Fruit fly (Drosophila melanogaster) whole organism, adult: ENCODE measurements around the gene Spt20.

Experiments used
- CG11617 ChIP-seq: fragments of 200-800 bp; sonication (Bioruptor generic); optimal IDR thresholded peaks from 2 replicates; lab custom pipeline; 2017; ENCODE audit warnings: mild to moderate bottlenecking, missing biosample characterization, missing genetic modification reagents, missing genetic modification characterization
- CG1620 ChIP-seq: fragments of 200-800 bp; sonication (Bioruptor generic); optimal IDR thresholded peaks from 2 replicates; lab custom pipeline; 2016; ENCODE audit warnings: missing biosample characterization, missing genetic modification characterization
- CG5204 ChIP-seq: fragments of 200-800 bp; sonication (Bioruptor generic); optimal IDR thresholded peaks from 2 replicates; lab custom pipeline; 2016; ENCODE audit warnings: missing biosample characterization, missing genetic modification characterization
- CG7045 ChIP-seq: fragments of 200-800 bp; sonication (Bioruptor generic); optimal IDR thresholded peaks from 2 replicates; lab custom pipeline; 2017; ENCODE audit warnings: missing biosample characterization, mild to moderate bottlenecking, missing genetic modification characterization
- CG7101 ChIP-seq: fragments of 200-800 bp; sonication (Bioruptor generic); optimal IDR thresholded peaks from 2 replicates; lab custom pipeline; 2018; ENCODE audit warnings: missing biosample characterization, mild to moderate bottlenecking, missing genetic modification characterization, moderate library complexity
- Hr96 ChIP-seq: fragments of 200-800 bp; sonication (Bioruptor generic); optimal IDR thresholded peaks from 2 replicates; lab custom pipeline; 2016; ENCODE audit warnings: missing biosample characterization, missing genetic modification characterization
- Mnt ChIP-seq: fragments of 200-800 bp; sonication (Bioruptor generic); optimal IDR thresholded peaks from 2 replicates; lab custom pipeline; 2016; ENCODE audit warnings: missing biosample characterization, mild to moderate bottlenecking, missing genetic modification characterization
- cic ChIP-seq: fragments of 200-800 bp; sonication (Bioruptor generic); optimal IDR thresholded peaks from 2 replicates; lab custom pipeline; 2017; ENCODE audit warnings: missing biosample characterization, mild to moderate bottlenecking, missing genetic modification characterization, moderate library complexity
- cnc ChIP-seq, 2 experiments: fragments of >200 bp; optimal IDR thresholded peaks; 2 replicates each; lab custom pipeline; 2017
- kay ChIP-seq: fragments of 200-800 bp; sonication (Bioruptor generic); peaks from one replicate; lab custom pipeline; 2016; ENCODE audit warnings: missing biosample characterization, missing genetic modification characterization, borderline replicate concordance
- tj ChIP-seq: fragments of 200-800 bp; sonication (Bioruptor generic); optimal IDR thresholded peaks from 3 replicates; lab custom pipeline; 2017; ENCODE audit warnings: missing biosample characterization, mild to moderate bottlenecking, missing genetic modification characterization, moderate library complexity
- toe ChIP-seq: fragments of 200-800 bp; sonication (Bioruptor generic); optimal IDR thresholded peaks from 2 replicates; lab custom pipeline; 2016; ENCODE audit warnings: missing biosample characterization, missing genetic modification characterization

DNA sequence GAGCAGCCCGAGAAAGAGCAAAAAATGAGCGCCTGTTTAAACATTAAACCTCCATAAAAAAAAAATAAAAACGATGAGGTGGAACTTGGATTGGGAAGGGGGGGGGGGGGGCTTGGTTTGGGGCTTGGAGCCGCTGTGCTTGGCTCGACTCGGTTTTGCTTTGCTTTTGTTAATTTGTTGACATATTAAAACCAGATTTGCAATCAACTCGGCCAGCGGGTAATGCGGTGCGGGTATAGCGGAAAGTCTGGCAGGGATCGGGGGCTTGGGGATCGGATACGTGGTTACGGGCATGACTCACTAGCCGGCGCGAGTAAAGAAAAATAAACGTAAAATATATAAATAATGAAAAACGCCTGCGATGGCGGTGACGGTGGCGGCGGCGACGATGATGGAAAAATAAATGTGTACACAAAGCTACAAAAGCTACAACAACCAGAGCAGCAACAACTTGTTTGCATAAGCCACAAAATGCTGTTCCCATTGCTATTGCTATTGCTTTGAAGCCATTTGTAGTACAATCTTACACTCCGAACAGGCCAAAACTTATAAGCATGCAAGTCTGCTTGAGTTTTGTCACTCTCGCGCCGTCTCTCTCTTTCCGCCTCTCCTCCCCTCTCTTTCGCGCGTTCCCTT is 4.7 kb upstream of the Spt20 start:
- TF ChIP-seq cic (GFP tag; lab: Kevin White, UChicago) (peak; percentile 38), CG11617 (GFP tag; lab: Kevin White, UChicago) (no peak), toe (GFP tag; lab: Kevin White, UChicago) (no peak), kay (GFP tag; lab: Kevin White, UChicago) (no peak), cnc (optimal IDR thresholded peaks at IDR 0.05; lab: Kevin White, UChicago) (no peak), CG7045 (no peak), CG5204 (GFP tag; lab: Kevin White, UChicago) (no peak), CG1620 (GFP tag; lab: Kevin White, UChicago) (no peak), tj (GFP tag; lab: Kevin White, UChicago) (peak; percentile 87), CG7101 (tag; lab: Kevin White, UChicago) (no peak), Mnt (GFP tag; lab: Kevin White, UChicago) (no peak), Hr96 (GFP tag; lab: Kevin White, UChicago) (no peak)
